Worm (Caenorhabditis elegans) whole organism, L1 larva: ENCODE measurements around the gene C56G2.5.

ENCODE experiments used
- C34B4.2 ChIP-seq: sonication (generic microtip); optimal IDR thresholded peaks from 2 replicates; lab custom pipeline; 2017; ENCODE audit warnings: mild to moderate bottlenecking, missing genetic modification characterization, missing compliant biosample characterization
- Y116A8C.19 ChIP-seq: sonication (generic microtip); optimal IDR thresholded peaks from 2 replicates; lab custom pipeline; 2016; ENCODE audit warnings: missing compliant biosample characterization, missing genetic modification characterization, borderline replicate concordance
- aha-1 ChIP-seq: fragments of 150-350 bp; optimal IDR thresholded peaks from 2 replicates; lab custom pipeline; 2014; ENCODE audit warnings: missing biosample characterization, missing genetic modification characterization
- aly-2 ChIP-seq: fragments of 150-350 bp; optimal IDR thresholded peaks from 2 replicates; lab custom pipeline; 2014; ENCODE audit warnings: missing biosample characterization, missing genetic modification characterization
- ama-1 ChIP-seq: fragments of 150-350 bp; optimal IDR thresholded peaks from 2 replicates; lab custom pipeline; 2014
- blmp-1 ChIP-seq: fragments of 150-350 bp; optimal IDR thresholded peaks from 2 replicates; lab custom pipeline; 2014; ENCODE audit warnings: missing biosample characterization, missing genetic modification characterization
- ceh-82 ChIP-seq, 3 experiments: fragments of 150-350 bp in 1 of 3; sonication (generic microtip) in 2 of 3; optimal IDR thresholded peaks; 2 replicates each; lab custom pipeline; 2014 to 2017; ENCODE audit warnings: missing biosample characterization in 3 of 3, missing genetic modification characterization in 3 of 3
- ceh-90 ChIP-seq: sonication (generic microtip); optimal IDR thresholded peaks from 2 replicates; lab custom pipeline; 2016; ENCODE audit warnings: missing genetic modification characterization, missing compliant biosample characterization
- ces-1 ChIP-seq: fragments of 150-350 bp; optimal IDR thresholded peaks from 2 replicates; lab custom pipeline; 2014; ENCODE audit warnings: missing biosample characterization, missing genetic modification reagents, missing genetic modification characterization
- dpl-1 ChIP-seq, 3 experiments: fragments of 150-350 bp in 2 of 3; sonication (generic microtip) in 1 of 3; optimal IDR thresholded peaks; 2 replicates each; lab custom pipeline; 2014 to 2017; ENCODE audit warnings: missing biosample characterization in 3 of 3, missing genetic modification characterization in 3 of 3, missing genetic modification reagents in 3 of 3
- efl-1 ChIP-seq, 4 experiments: fragments of 150-350 bp; optimal IDR thresholded peaks in 3 of 4; peaks in 1 of 4; 1 replicate in 1 of 4; 2 replicates in 3 of 4; lab custom pipeline; 2014; ENCODE audit warnings: missing biosample characterization in 2 of 4, missing genetic modification characterization in 2 of 4, missing genetic modification reagents in 2 of 4
- efl-3 ChIP-seq: fragments of 200-800 bp; sonication (Bioruptor generic); optimal IDR thresholded peaks from 2 replicates; lab custom pipeline; 2018; ENCODE audit warnings: mild to moderate bottlenecking, missing genetic modification characterization, missing compliant biosample characterization
- elt-3 ChIP-seq, 6 experiments: fragments of 150-350 bp in 1 of 6; sonication (generic microtip); optimal IDR thresholded peaks; 2 replicates each; lab custom pipeline; 2017 to 2018; ENCODE audit warnings: missing biosample characterization in 6 of 6, missing genetic modification characterization in 6 of 6, inconsistent platforms in 1 of 6
- ets-5 ChIP-seq: fragments of 200-800 bp; sonication (Bioruptor generic); IDR thresholded peaks from 2 replicates; pipeline ENCODE4 v1.3.6; 2022; ENCODE audit warnings: missing genetic modification characterization, missing compliant biosample characterization
- fkh-10 ChIP-seq: sonication (generic microtip); optimal IDR thresholded peaks from 2 replicates; lab custom pipeline; 2017; ENCODE audit warnings: missing biosample characterization, missing genetic modification reagents, missing genetic modification characterization
- fkh-8 ChIP-seq: sonication (generic microtip); optimal IDR thresholded peaks from 2 replicates; lab custom pipeline; 2016; ENCODE audit warnings: mild to moderate bottlenecking, missing genetic modification characterization, missing compliant biosample characterization
- hlh-17 ChIP-seq: fragments of 200-800 bp; sonication (Bioruptor generic); optimal IDR thresholded peaks from 2 replicates; lab custom pipeline; 2018; ENCODE audit warnings: missing genetic modification characterization, mild to moderate bottlenecking, missing compliant biosample characterization, moderate library complexity, borderline replicate concordance
- hpl-2 ChIP-seq: fragments of 150-350 bp; optimal IDR thresholded peaks from 2 replicates; lab custom pipeline; 2014; ENCODE audit warnings: missing biosample characterization, missing genetic modification reagents, missing genetic modification characterization
- isw-1 ChIP-seq: fragments of 200-800 bp; sonication (Bioruptor generic); IDR thresholded peaks from 2 replicates; pipeline ENCODE4 v1.3.6; 2022; ENCODE audit warnings: missing genetic modification characterization, missing compliant biosample characterization
- jun-1 ChIP-seq: fragments of 150-350 bp; optimal IDR thresholded peaks from 2 replicates; lab custom pipeline; 2014; ENCODE audit warnings: missing biosample characterization, missing genetic modification reagents, missing genetic modification characterization
- lin-14 ChIP-seq: fragments of 200-800 bp; sonication (Bioruptor generic); optimal IDR thresholded peaks from 2 replicates; lab custom pipeline; 2018; ENCODE audit warnings: mild to moderate bottlenecking, missing genetic modification characterization, moderate library complexity, missing compliant biosample characterization
- lin-15B ChIP-seq: fragments of 150-350 bp; sonication (generic microtip); optimal IDR thresholded peaks from 3 replicates; lab custom pipeline; 2014; ENCODE audit warnings: missing biosample characterization, missing genetic modification characterization
- lin-35 ChIP-seq, 2 experiments: fragments of 150-350 bp; optimal IDR thresholded peaks; 2 replicates each; lab custom pipeline; 2014; ENCODE audit warnings: missing biosample characterization in 2 of 2, missing genetic modification characterization in 2 of 2, missing genetic modification reagents in 2 of 2
- lsy-2 ChIP-seq, 2 experiments: fragments of 150-350 bp; optimal IDR thresholded peaks; 2 replicates each; lab custom pipeline; 2014; ENCODE audit warnings: missing biosample characterization in 2 of 2, missing genetic modification characterization in 2 of 2
- mab-9 ChIP-seq: fragments of 200-800 bp; sonication (Bioruptor generic); IDR thresholded peaks from 2 replicates; pipeline ENCODE4 v1.3.6; 2022; ENCODE audit warnings: missing genetic modification reagents, missing genetic modification characterization, missing compliant biosample characterization
- nhr-12 ChIP-seq: sonication (generic microtip); optimal IDR thresholded peaks from 2 replicates; lab custom pipeline; 2017; ENCODE audit warnings: missing biosample characterization, missing genetic modification characterization
- nhr-19 ChIP-seq: fragments of 200-800 bp; sonication (Bioruptor generic); conservative IDR thresholded peaks from 2 replicates; pipeline ENCODE4 v1.3.6; 2022; ENCODE audit warnings: missing genetic modification characterization, missing compliant biosample characterization
- nhr-20 ChIP-seq: sonication (generic microtip); optimal IDR thresholded peaks from 2 replicates; lab custom pipeline; 2016; ENCODE audit warnings: mild to moderate bottlenecking, missing genetic modification characterization, missing compliant biosample characterization
- nhr-47 ChIP-seq: sonication (generic microtip); optimal IDR thresholded peaks from 2 replicates; lab custom pipeline; 2016; ENCODE audit warnings: mild to moderate bottlenecking, missing genetic modification characterization, moderate library complexity, missing compliant biosample characterization
- nhr-71 ChIP-seq: sonication (generic microtip); optimal IDR thresholded peaks from 2 replicates; lab custom pipeline; 2016; ENCODE audit warnings: mild to moderate bottlenecking, missing genetic modification characterization, moderate library complexity, missing compliant biosample characterization
- nhr-77 ChIP-seq: fragments of 150-350 bp; optimal IDR thresholded peaks from 2 replicates; lab custom pipeline; 2014; ENCODE audit warnings: missing biosample characterization, missing genetic modification characterization
- nhr-85 ChIP-seq: sonication (generic microtip); peaks from one replicate; lab custom pipeline; 2016; ENCODE audit warnings: missing genetic modification characterization, inconsistent platforms, missing compliant biosample characterization
- nhr-90 ChIP-seq: sonication (generic microtip); optimal IDR thresholded peaks from 2 replicates; lab custom pipeline; 2016; ENCODE audit warnings: mild to moderate bottlenecking, missing genetic modification characterization, missing compliant biosample characterization; ENCODE audit not compliant: poor library complexity
- pag-3 ChIP-seq: sonication (generic microtip); optimal IDR thresholded peaks from 2 replicates; lab custom pipeline; 2017; ENCODE audit warnings: missing genetic modification characterization, mild to moderate bottlenecking, missing compliant biosample characterization, antibody characterized with exemption, borderline replicate concordance; ENCODE audit not compliant: insufficient read depth
- pax-3 ChIP-seq: fragments of 200-800 bp; sonication (Bioruptor generic); optimal IDR thresholded peaks from 2 replicates; lab custom pipeline; 2018; ENCODE audit warnings: mild to moderate bottlenecking, missing genetic modification characterization, moderate library complexity, missing compliant biosample characterization
- snu-23 ChIP-seq: sonication (generic microtip); optimal IDR thresholded peaks from 2 replicates; lab custom pipeline; 2016; ENCODE audit warnings: missing genetic modification characterization, missing compliant biosample characterization
- sup-37 ChIP-seq: fragments of 200-800 bp; sonication (Bioruptor generic); optimal IDR thresholded peaks from 2 replicates; lab custom pipeline; 2018; ENCODE audit warnings: mild to moderate bottlenecking, missing genetic modification characterization, missing compliant biosample characterization
- unc-130 ChIP-seq: fragments of 150-350 bp; optimal IDR thresholded peaks from 2 replicates; lab custom pipeline; 2017; ENCODE audit warnings: missing biosample characterization, missing genetic modification characterization, inconsistent platforms
- unc-62 ChIP-seq: fragments of 150-350 bp; optimal IDR thresholded peaks from 2 replicates; lab custom pipeline; 2014; ENCODE audit warnings: missing biosample characterization, missing genetic modification reagents, missing genetic modification characterization
- unc-86 ChIP-seq: sonication (generic microtip); optimal IDR thresholded peaks from 2 replicates; lab custom pipeline; 2016; ENCODE audit warnings: missing genetic modification characterization, missing compliant biosample characterization
- vab-15 ChIP-seq: sonication (generic microtip); optimal IDR thresholded peaks from 2 replicates; lab custom pipeline; 2017; ENCODE audit warnings: missing genotype, mild to moderate bottlenecking, missing genetic modification characterization, missing compliant biosample characterization
- zag-1 ChIP-seq: fragments of 150-350 bp; optimal IDR thresholded peaks from 2 replicates; lab custom pipeline; 2014; ENCODE audit warnings: missing biosample characterization, missing genetic modification characterization

C56G2.5 gene

DNA sequence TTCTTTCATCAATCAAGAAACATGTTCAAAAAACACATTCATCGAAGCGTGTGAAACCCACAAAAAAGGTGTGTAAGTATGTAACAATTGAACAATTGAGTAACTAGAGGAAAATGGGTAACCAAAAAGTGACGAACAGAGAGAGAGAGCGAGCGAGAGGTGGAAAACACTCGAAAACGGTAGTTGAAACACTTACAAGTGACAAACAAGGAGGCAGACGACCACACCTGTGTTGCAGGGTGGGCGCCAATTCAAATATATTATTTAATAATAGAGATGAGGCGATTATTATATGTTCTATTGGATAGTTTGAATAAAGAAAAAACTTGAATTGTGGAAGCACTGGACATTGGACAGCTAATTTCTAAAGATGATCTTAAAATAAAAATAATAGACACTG is 34.7 kb downstream of the C56G2.5 start:
- TF ChIP-seq hpl-2 (GFP tag; lab: Kevin White, UChicago) (no peak), dpl-1 (GFP tag; optimal IDR thresholded peaks at IDR 0.05; lab: Kevin White, UChicago) (peak; percentile 34 to 73 (median 46)), Y116A8C.19 (no peak), ceh-90 (tag; lab: Kevin White, UChicago) (no peak), nhr-47 (tag; lab: Kevin White, UChicago) (no peak), lsy-2 (tag; optimal IDR thresholded peaks at IDR 0.05; lab: Kevin White, UChicago) (peak in 1 of 2 experiments; percentile 9), efl-1 (optimal IDR thresholded peaks at IDR 0.05; lab: Kevin White, UChicago) (peak in 1 of 2 experiments; percentile 50), efl-1 (GFP tag; optimal IDR thresholded peaks at IDR 0.05 in 1 of 2; lab: Kevin White, UChicago) (peak; percentile 70 to 95), aha-1 (tag; lab: Kevin White, UChicago) (no peak), lin-15B (tag; lab: Kevin White, UChicago) (peak; percentile 16), nhr-85 (tag; lab: Kevin White, UChicago) (peak; percentile 35), efl-3 (GFP tag; lab: Kevin White, UChicago) (no peak), lin-35 (GFP tag; optimal IDR thresholded peaks at IDR 0.05; lab: Kevin White, UChicago) (peak; percentile 47 to 66), nhr-77 (no peak), ceh-82 (tag; optimal IDR thresholded peaks at IDR 0.05; lab: Kevin White, UChicago) (no peak), unc-86 (no peak), blmp-1 (tag; lab: Kevin White, UChicago) (peak; percentile 10), fkh-10 (no peak), lin-14 (GFP tag; lab: Kevin White, UChicago) (peak; percentile 64), fkh-8 (no peak), unc-62 (GFP tag; lab: Kevin White, UChicago) (no peak), zag-1 (tag; lab: Kevin White, UChicago) (no peak), pag-3 (tag; lab: Kevin White, UChicago) (no peak), snu-23 (GFP tag; lab: Kevin White, UChicago) (peak; percentile 9)

DNA sequence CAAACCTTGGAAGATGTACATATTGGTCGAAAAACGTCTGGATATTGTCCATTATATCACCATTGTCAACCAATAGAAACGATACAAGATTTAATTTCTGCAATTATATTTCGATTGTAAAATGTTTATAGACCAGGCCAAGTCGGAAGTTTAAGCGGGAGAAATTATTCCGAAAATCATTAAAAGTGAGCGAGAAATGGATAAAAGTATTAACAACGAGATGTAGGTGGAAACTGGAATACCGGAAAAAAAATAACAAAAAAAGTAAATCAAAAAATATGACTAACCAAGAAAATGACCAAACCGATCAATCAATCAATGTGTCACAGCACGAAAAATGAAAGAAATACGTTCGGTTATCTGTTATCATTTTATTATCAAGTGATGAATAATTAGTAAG is 36.8 kb downstream of the C56G2.5 start, which contains the start of gene F47D12.6:
TSS of gene F47D12.6 (minus strand) at position 101 of the 400 bp plus-strand sequence.
- no peak for TF ChIP-seq nhr-90 (tag; lab: Kevin White, UChicago)
- TF ChIP-seq pax-3 (tag; lab: Kevin White, UChicago) = no peak
- no peak for TF ChIP-seq blmp-1 (tag; lab: Kevin White, UChicago)
- no peak for TF ChIP-seq unc-130 (tag; lab: Kevin White, UChicago)
- TF ChIP-seq elt-3 (tag; optimal IDR thresholded peaks at IDR 0.05; lab: Kevin White, UChicago) = peak in 1 of 6 experiments; percentile 53
- no peak for TF ChIP-seq C34B4.2 (tag; lab: Kevin White, UChicago)
- TF ChIP-seq nhr-71 (tag; lab: Kevin White, UChicago) = no peak

- no peak for TF ChIP-seq ama-1 (lab: Kevin White, UChicago)
- no peak for TF ChIP-seq vab-15 (tag; lab: Kevin White, UChicago)
- TF ChIP-seq efl-1 (optimal IDR thresholded peaks at IDR 0.05; lab: Kevin White, UChicago) = no peak
- peak in 1 of 2 experiments; percentile 39 for TF ChIP-seq efl-1 (GFP tag; optimal IDR thresholded peaks at IDR 0.05 in 1 of 2; lab: Kevin White, UChicago)
- TF ChIP-seq, all 84 proteins: peak for 1
Observed at ce11 chrIII:6285890-6286289, 38.1 kb downstream of the C56G2.5 start, which contains the start of gene gadr-3. TSS of gene gadr-3 (minus strand) at chrIII:6285990.

ce11 chrIII:6283024-6283423 is 41.0 kb downstream of the C56G2.5 start:
- no peak for TF ChIP-seq nhr-19 (GFP tag; lab: Robert Waterston, UW)
- TF ChIP-seq efl-1 (optimal IDR thresholded peaks at IDR 0.05; lab: Kevin White, UChicago) = no peak
- peak in 1 of 2 experiments; percentile 46 for TF ChIP-seq efl-1 (GFP tag; optimal IDR thresholded peaks at IDR 0.05 in 1 of 2; lab: Kevin White, UChicago)

DNA sequence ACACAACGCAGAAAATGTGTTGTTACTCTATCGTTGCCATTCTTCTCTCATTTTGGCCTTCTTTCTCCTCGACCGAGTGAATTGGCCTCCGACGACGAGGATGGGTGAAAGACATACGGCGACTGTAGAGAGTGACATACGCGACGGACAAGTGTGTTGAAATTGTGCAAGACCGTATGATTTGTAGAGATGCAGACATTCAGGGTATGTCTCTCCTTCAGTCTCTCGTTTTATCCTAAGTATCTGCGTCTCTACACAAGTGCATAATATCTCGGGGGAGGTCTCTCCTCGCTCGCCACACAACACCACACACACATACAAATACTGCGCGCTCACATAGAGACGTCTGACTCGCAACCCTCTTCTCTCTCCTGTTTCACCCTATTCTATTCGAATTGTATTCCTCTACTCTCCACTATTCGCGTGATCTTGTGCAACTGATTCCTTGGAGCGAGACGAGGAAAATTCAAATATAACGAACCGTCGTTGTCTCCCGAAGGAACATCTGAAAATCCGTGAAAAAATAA is 43.9 kb downstream of the C56G2.5 start, which contains the start of gene hmg-1.2:
TSS of gene hmg-1.2 (plus strand) at position 311 of the 527 bp plus-strand sequence.
- TF ChIP-seq aha-1 (tag; lab: Kevin White, UChicago) (no peak), ets-5 (GFP tag; lab: Robert Waterston, UW) (no peak), elt-3 (tag; optimal IDR thresholded peaks at IDR 0.05; lab: Kevin White, UChicago) (peak in 3 of 6 experiments; percentile 8 to 52 (median 48)), mab-9 (0 out of 2 replicates have a peak, but pooled peaks have one; percentile 47), jun-1 (tag; lab: Kevin White, UChicago) (peak; percentile 76), sup-37 (peak; percentile 46), ama-1 (lab: Kevin White, UChicago) (no peak), aly-2 (tag; lab: Kevin White, UChicago) (peak; percentile 59), nhr-12 (no peak), hlh-17 (GFP tag; lab: Kevin White, UChicago) (no peak), zag-1 (tag; lab: Kevin White, UChicago) (no peak), C34B4.2 (tag; lab: Kevin White, UChicago) (no peak), ces-1 (no peak), nhr-20 (peak; percentile 90), isw-1 (peak; percentile 63), ceh-82 (tag; optimal IDR thresholded peaks at IDR 0.05; lab: Kevin White, UChicago) (peak; percentile 50 to 84 (median 62)), lin-14 (GFP tag; lab: Kevin White, UChicago) (peak; percentile 94)
